Fruit fly (Drosophila melanogaster) whole organism, prepupa: ENCODE results near the gene CG13005.

Experiments used
- CG10631 ChIP-seq: fragments of 200-800 bp; sonication (Bioruptor generic); optimal IDR thresholded peaks from 2 replicates; lab custom pipeline; 2016; ENCODE audit warnings: missing biosample characterization, missing genetic modification characterization
- CG10669 ChIP-seq: fragments of 200-800 bp; sonication (Bioruptor generic); optimal IDR thresholded peaks from 3 replicates; lab custom pipeline; 2018; ENCODE audit warnings: missing biosample characterization, mild to moderate bottlenecking, missing genetic modification characterization, moderate library complexity
- CG15336 ChIP-seq: fragments of 200-800 bp; sonication (Bioruptor generic); IDR thresholded peaks from 2 replicates; pipeline ENCODE4 v1.3.6; 2022; ENCODE audit warnings: missing biosample characterization, missing genetic modification characterization
- CG1621 ChIP-seq: fragments of 200-800 bp; sonication (Bioruptor generic); optimal IDR thresholded peaks from 3 replicates; lab custom pipeline; 2018; ENCODE audit warnings: missing biosample characterization, mild to moderate bottlenecking, missing genetic modification characterization
- CG16779 ChIP-seq: fragments of 200-800 bp; sonication (Bioruptor generic); optimal IDR thresholded peaks from 3 replicates; lab custom pipeline; 2017; ENCODE audit warnings: missing biosample characterization, mild to moderate bottlenecking, missing genetic modification characterization
- CG31627 ChIP-seq: fragments of 200-800 bp; sonication (Bioruptor generic); optimal IDR thresholded peaks from 3 replicates; lab custom pipeline; 2016; ENCODE audit warnings: missing biosample characterization, missing genetic modification characterization
- CG32006 ChIP-seq: fragments of 200-800 bp; sonication (Bioruptor generic); optimal IDR thresholded peaks from 3 replicates; lab custom pipeline; 2017; ENCODE audit warnings: missing biosample characterization, mild to moderate bottlenecking, missing genetic modification characterization
- CG3919 ChIP-seq: fragments of 200-800 bp; sonication (Bioruptor generic); optimal IDR thresholded peaks from 3 replicates; lab custom pipeline; 2016; ENCODE audit warnings: missing biosample characterization, missing genetic modification characterization
- CG6163 ChIP-seq: fragments of 200-800 bp; sonication (Bioruptor generic); IDR thresholded peaks from 3 replicates; pipeline ENCODE4 v1.3.6; 2022; ENCODE audit warnings: missing biosample characterization, missing genetic modification characterization
- CG6276 ChIP-seq: fragments of 200-800 bp; sonication (Bioruptor generic); optimal IDR thresholded peaks from 2 replicates; lab custom pipeline; 2017; ENCODE audit warnings: missing biosample characterization, mild to moderate bottlenecking, missing genetic modification characterization
- CG6792 ChIP-seq: fragments of 200-800 bp; sonication (Bioruptor generic); optimal IDR thresholded peaks from 3 replicates; lab custom pipeline; 2016; ENCODE audit warnings: missing biosample characterization, missing genetic modification characterization
- CG6854 ChIP-seq: fragments of 200-800 bp; sonication (Bioruptor generic); optimal IDR thresholded peaks from 2 replicates; lab custom pipeline; 2017; ENCODE audit warnings: missing biosample characterization, mild to moderate bottlenecking, missing genetic modification characterization
- CG7368 ChIP-seq: fragments of 200-800 bp; sonication (Bioruptor generic); optimal IDR thresholded peaks from 3 replicates; lab custom pipeline; 2016; ENCODE audit warnings: missing biosample characterization, missing genetic modification characterization
- CG8119 ChIP-seq: fragments of 200-800 bp; sonication (Bioruptor generic); IDR thresholded peaks from 3 replicates; pipeline ENCODE4 v1.3.6; 2022; ENCODE audit warnings: missing biosample characterization, missing genetic modification characterization
- CG8319 ChIP-seq: fragments of 200-800 bp; sonication (Bioruptor generic); optimal IDR thresholded peaks from 3 replicates; lab custom pipeline; 2016; ENCODE audit warnings: missing biosample characterization, missing genetic modification characterization
- CG9139 ChIP-seq: fragments of 200-800 bp; sonication (Bioruptor generic); optimal IDR thresholded peaks from 3 replicates; lab custom pipeline; 2017; ENCODE audit warnings: missing biosample characterization, mild to moderate bottlenecking, missing genetic modification characterization
- Eip78C ChIP-seq: fragments of 200-800 bp; sonication (Bioruptor generic); peaks from one replicate; lab custom pipeline; 2016; ENCODE audit warnings: missing biosample characterization, missing genetic modification characterization
- Ets21C ChIP-seq: fragments of 200-800 bp; sonication (Bioruptor generic); optimal IDR thresholded peaks from 3 replicates; lab custom pipeline; 2016; ENCODE audit warnings: missing biosample characterization, missing genetic modification characterization
- Ets96B ChIP-seq: fragments of 200-800 bp; optimal IDR thresholded peaks from 2 replicates; lab custom pipeline; 2019; ENCODE audit warnings: missing biosample characterization, mild to moderate bottlenecking, missing genetic modification characterization, moderate library complexity
- Gug ChIP-seq: fragments of 200-800 bp; sonication (Bioruptor generic); IDR thresholded peaks from 2 replicates; pipeline ENCODE4 v1.3.6; 2022; ENCODE audit warnings: missing biosample characterization, missing genetic modification characterization
- Hr38 ChIP-seq: sonication (Bioruptor generic); optimal IDR thresholded peaks from 2 replicates; lab custom pipeline; 2016; ENCODE audit warnings: missing biosample characterization, missing genetic modification characterization
- Hr4 ChIP-seq: fragments of 200-800 bp; sonication (Bioruptor generic); optimal IDR thresholded peaks from 3 replicates; lab custom pipeline; 2016; ENCODE audit warnings: missing biosample characterization, missing genetic modification characterization
- Met ChIP-seq: fragments of 200-800 bp; sonication (Bioruptor generic); optimal IDR thresholded peaks from 3 replicates; lab custom pipeline; 2016; ENCODE audit warnings: missing biosample characterization, missing genetic modification characterization
- Smox ChIP-seq: fragments of 200-800 bp; sonication (Bioruptor generic); optimal IDR thresholded peaks from 3 replicates; lab custom pipeline; 2016; ENCODE audit warnings: missing biosample characterization, missing genetic modification characterization
- Sox102F ChIP-seq: fragments of 200-800 bp; sonication (Bioruptor generic); optimal IDR thresholded peaks from 2 replicates; lab custom pipeline; 2016; ENCODE audit warnings: missing biosample characterization, mild to moderate bottlenecking, missing genetic modification characterization
- Sox14 ChIP-seq: fragments of 200-800 bp; sonication (Bioruptor generic); optimal IDR thresholded peaks from 3 replicates; lab custom pipeline; 2016; ENCODE audit warnings: missing biosample characterization, missing genetic modification characterization
- achi ChIP-seq: fragments of 200-800 bp; sonication (Bioruptor generic); optimal IDR thresholded peaks from 3 replicates; lab custom pipeline; 2016; ENCODE audit warnings: missing biosample characterization, missing genetic modification characterization
- acj6 ChIP-seq: fragments of 200-800 bp; sonication (Bioruptor generic); optimal IDR thresholded peaks from 3 replicates; lab custom pipeline; 2016; ENCODE audit warnings: missing biosample characterization, missing genetic modification characterization
- cyc ChIP-seq: fragments of 200-800 bp; sonication (Bioruptor generic); optimal IDR thresholded peaks from 3 replicates; lab custom pipeline; 2016; ENCODE audit warnings: missing biosample characterization, missing genetic modification characterization
- dsx ChIP-seq: fragments of 200-800 bp; optimal IDR thresholded peaks from 3 replicates; lab custom pipeline; 2019; ENCODE audit warnings: missing biosample characterization, mild to moderate bottlenecking, missing genetic modification characterization, moderate library complexity; ENCODE audit not compliant: poor library complexity, severe bottlenecking
- eg ChIP-seq: fragments of 200-800 bp; sonication (Bioruptor generic); IDR thresholded peaks from 3 replicates; pipeline ENCODE4 v1.3.6; 2022; ENCODE audit warnings: missing biosample characterization, missing genetic modification characterization
- esn ChIP-seq: fragments of 200-800 bp; sonication (Bioruptor generic); optimal IDR thresholded peaks from 2 replicates; lab custom pipeline; 2016; ENCODE audit warnings: missing biosample characterization, mild to moderate bottlenecking, missing genetic modification characterization, moderate library complexity
- fd59A ChIP-seq: fragments of 200-800 bp; sonication (Bioruptor generic); optimal IDR thresholded peaks from 2 replicates; lab custom pipeline; 2017; ENCODE audit warnings: missing biosample characterization, mild to moderate bottlenecking, missing genetic modification characterization, missing genetic modification reagents
- fd85E ChIP-seq: fragments of 200-800 bp; sonication (Bioruptor generic); optimal IDR thresholded peaks from 3 replicates; lab custom pipeline; 2016; ENCODE audit warnings: missing biosample characterization, missing genetic modification characterization
- fkh ChIP-seq: fragments of 200-800 bp; sonication (Bioruptor generic); optimal IDR thresholded peaks from 3 replicates; lab custom pipeline; 2017; ENCODE audit warnings: missing biosample characterization, mild to moderate bottlenecking, missing genetic modification characterization, moderate library complexity
- net ChIP-seq: fragments of 200-800 bp; sonication (Bioruptor generic); optimal IDR thresholded peaks from 3 replicates; lab custom pipeline; 2016; ENCODE audit warnings: missing biosample characterization, missing genetic modification characterization
- salr ChIP-seq, 2 experiments: fragments of 200-800 bp; sonication (Bioruptor generic); optimal IDR thresholded peaks; 3 replicates each; lab custom pipeline; 2016 to 2018; ENCODE audit warnings: missing biosample characterization in 2 of 2, missing genetic modification characterization in 2 of 2, mild to moderate bottlenecking in 1 of 2
- ss ChIP-seq, 2 experiments: fragments of 200-800 bp; sonication (Bioruptor generic); optimal IDR thresholded peaks; 2 replicates in 1 of 2; 3 replicates in 1 of 2; lab custom pipeline; 2017 to 2018; ENCODE audit warnings: mild to moderate bottlenecking in 2 of 2, missing biosample characterization in 2 of 2, missing genetic modification characterization in 2 of 2, moderate library complexity in 1 of 2
- svp ChIP-seq: fragments of 200-800 bp; sonication (Bioruptor generic); peaks from one replicate; lab custom pipeline; 2016; ENCODE audit warnings: missing biosample characterization, missing genetic modification characterization
- topi ChIP-seq: fragments of 200-800 bp; sonication (Bioruptor generic); optimal IDR thresholded peaks from 3 replicates; lab custom pipeline; 2016; ENCODE audit warnings: missing biosample characterization, missing genetic modification characterization
- vri ChIP-seq: fragments of 200-800 bp; sonication (Bioruptor generic); optimal IDR thresholded peaks from 3 replicates; lab custom pipeline; 2016; ENCODE audit warnings: missing biosample characterization, mild to moderate bottlenecking, missing genetic modification characterization

CG13005 gene

dm6 chrX:16815168-16815567 lies 11.7 kb downstream of the CG13005 start (continued):
- no peak for TF ChIP-seq CG1621 (tag; lab: Kevin White, UChicago)

dm6 chrX:16816500-16816899 lies 13.1 kb downstream of the CG13005 start:
- no peak for TF ChIP-seq Smox (GFP tag; lab: Kevin White, UChicago)
- TF ChIP-seq CG1621 (tag; lab: Kevin White, UChicago) = no peak
- no peak for TF ChIP-seq cyc (GFP tag; lab: Kevin White, UChicago)
- TF ChIP-seq Eip78C (GFP tag; lab: Kevin White, UChicago) = peak; percentile 54
- TF ChIP-seq CG3919 (GFP tag; lab: Kevin White, UChicago) = no peak
- TF ChIP-seq CG8319 (GFP tag; lab: Kevin White, UChicago) = no peak
- TF ChIP-seq achi = no peak
- no peak for TF ChIP-seq CG6854
- TF ChIP-seq CG6163 (GFP tag; lab: Robert Waterston, UW) = no peak
- no peak for TF ChIP-seq net (GFP tag; lab: Kevin White, UChicago)
- no peak for TF ChIP-seq topi (GFP tag; lab: Kevin White, UChicago)
- TF ChIP-seq CG10669 (GFP tag; lab: Kevin White, UChicago) = no peak
- TF ChIP-seq Ets21C (GFP tag; lab: Kevin White, UChicago) = no peak
- no peak for TF ChIP-seq ss (GFP tag; optimal IDR thresholded peaks at IDR 0.05; lab: Kevin White, UChicago)
- TF ChIP-seq dsx (GFP tag; lab: Kevin White, UChicago) = no peak
- no peak for TF ChIP-seq CG15336
- no peak for TF ChIP-seq CG6792 (GFP tag; lab: Kevin White, UChicago)
- no peak for TF ChIP-seq Gug
- TF ChIP-seq CG32006 = peak; percentile 30
- TF ChIP-seq Sox14 (GFP tag; lab: Kevin White, UChicago) = no peak
- no peak for TF ChIP-seq esn (GFP tag; lab: Kevin White, UChicago)
- TF ChIP-seq vri (GFP tag; lab: Kevin White, UChicago) = no peak
- 0 out of 3 replicates have a peak, but pooled peaks have one; percentile 9 for TF ChIP-seq eg (GFP tag; lab: Robert Waterston, UW)
- no peak for TF ChIP-seq CG8119 (GFP tag; lab: Robert Waterston, UW)
- no peak for TF ChIP-seq fkh (GFP tag; lab: Kevin White, UChicago)
- no peak for TF ChIP-seq CG10631 (GFP tag; lab: Kevin White, UChicago)
- TF ChIP-seq svp (GFP tag; lab: Kevin White, UChicago) = peak; percentile 43
- no peak for TF ChIP-seq CG9139 (GFP tag; lab: Kevin White, UChicago)
- no peak for TF ChIP-seq CG31627 (GFP tag; lab: Kevin White, UChicago)
- no peak for TF ChIP-seq Ets96B

dm6 chrX:16818186-16818585 lies 14.7 kb downstream of the CG13005 start:
- TF ChIP-seq svp (GFP tag; lab: Kevin White, UChicago) (peak; percentile 92), CG10669 (GFP tag; lab: Kevin White, UChicago) (no peak)
- TF ChIP-seq, all 60 proteins: peak for 1

- TF ChIP-seq Hr4 (GFP tag; lab: Kevin White, UChicago) (no peak), achi (no peak), Hr38 (no peak), CG8319 (GFP tag; lab: Kevin White, UChicago) (no peak), CG7368 (GFP tag; lab: Kevin White, UChicago) (no peak), acj6 (GFP tag; lab: Kevin White, UChicago) (no peak), fd59A (no peak), CG6276 (GFP tag; lab: Kevin White, UChicago) (no peak), salr (GFP tag; optimal IDR thresholded peaks at IDR 0.05; lab: Kevin White, UChicago) (no peak), fd85E (GFP tag; lab: Kevin White, UChicago) (no peak), CG16779 (tag; lab: Kevin White, UChicago) (no peak), fkh (GFP tag; lab: Kevin White, UChicago) (no peak), Met (GFP tag; lab: Kevin White, UChicago) (no peak), vri (GFP tag; lab: Kevin White, UChicago) (no peak), Sox102F (GFP tag; lab: Kevin White, UChicago) (no peak), CG6163 (GFP tag; lab: Robert Waterston, UW) (no peak)
Observed at dm6 chrX:16820665-16821064, 17.2 kb downstream of the CG13005 start.
